Worm (Caenorhabditis elegans): ENCODE results near the gene ints-9.

- no peak for TF ChIP-seq ama-1 (optimal IDR thresholded peaks at IDR 0.05)
- no peak for TF ChIP-seq egl-27 (tag; optimal IDR thresholded peaks at IDR 0.05)
These were observed 19.7 kb upstream of the ints-9 start for ce11 chrV:7555875-7556274.
